Worm (Caenorhabditis elegans) whole organism, midembryonic: ENCODE data around the gene F42A10.9.

Experiments
- T22C8.4 ChIP-seq: fragments of 200-800 bp; sonication (Bioruptor generic); IDR thresholded peaks from 2 replicates; pipeline ENCODE4 v1.3.6; 2022; ENCODE audit warnings: missing genetic modification characterization, missing compliant biosample characterization
- cog-1 ChIP-seq: sonication (generic microtip); optimal IDR thresholded peaks from 2 replicates; lab custom pipeline; 2016; ENCODE audit warnings: missing genetic modification characterization, missing compliant biosample characterization
- flt-1 ChIP-seq: fragments of 200-800 bp; sonication (Bioruptor generic); IDR thresholded peaks from 2 replicates; pipeline ENCODE4 v1.3.6; 2022; ENCODE audit warnings: missing genetic modification characterization, missing compliant biosample characterization
- med-1 ChIP-seq: sonication (generic microtip); optimal IDR thresholded peaks from 2 replicates; lab custom pipeline; 2017; ENCODE audit warnings: missing genetic modification characterization, mild to moderate bottlenecking, missing compliant biosample characterization, antibody characterized with exemption, missing genetic modification reagents; ENCODE audit not compliant: insufficient read depth
- ref-1 ChIP-seq: fragments of 200-800 bp; sonication (Bioruptor generic); conservative IDR thresholded peaks from 2 replicates; pipeline ENCODE4 v1.3.6; 2022; ENCODE audit warnings: missing genetic modification reagents, missing genetic modification characterization, missing compliant biosample characterization
- tab-1 ChIP-seq: fragments of 200-800 bp; sonication (Bioruptor generic); IDR thresholded peaks from 2 replicates; pipeline ENCODE4 v1.3.6; 2022; ENCODE audit warnings: missing genetic modification characterization, missing compliant biosample characterization
- ztf-29 ChIP-seq: fragments of 200-800 bp; sonication (Bioruptor generic); IDR thresholded peaks from 2 replicates; pipeline ENCODE4 v1.3.6; 2022; ENCODE audit warnings: missing genetic modification reagents, missing genetic modification characterization, missing compliant biosample characterization

- TF ChIP-seq ztf-29 (no peak), ref-1 (GFP tag; lab: Robert Waterston, UW) (no peak), med-1 (no peak), flt-1 (GFP tag; lab: Robert Waterston, UW) (no peak), tab-1 (GFP tag; lab: Robert Waterston, UW) (no peak), cog-1 (no peak), T22C8.4 (GFP tag; lab: Robert Waterston, UW) (no peak)
Observed at ce11 chrIII:6134111-6134510, 30.3 kb upstream of the F42A10.9 start.
